Worm (Caenorhabditis elegans) whole organism, late embryonic: Measurements from ENCODE around the gene ifta-1.

Experiments used
- C08G9.2 ChIP-seq: sonication (generic microtip); optimal IDR thresholded peaks from 2 replicates; lab custom pipeline; 2016; ENCODE audit warnings: mild to moderate bottlenecking, missing genetic modification characterization, moderate library complexity, missing compliant biosample characterization
- K02D7.2 ChIP-seq: sonication (generic microtip); optimal IDR thresholded peaks from 2 replicates; lab custom pipeline; 2017; ENCODE audit warnings: mild to moderate bottlenecking, missing genetic modification characterization, missing compliant biosample characterization
- K09A11.1 ChIP-seq: sonication (generic microtip); optimal IDR thresholded peaks from 2 replicates; lab custom pipeline; 2017; ENCODE audit warnings: antibody characterized with exemption, mild to moderate bottlenecking, missing genetic modification characterization, missing compliant biosample characterization; ENCODE audit not compliant: insufficient read depth
- Y22D7AL.16 ChIP-seq: sonication (generic microtip); optimal IDR thresholded peaks from 2 replicates; lab custom pipeline; 2016; ENCODE audit warnings: missing genetic modification characterization, missing compliant biosample characterization
- ceh-19 ChIP-seq: fragments of 200-800 bp; sonication (Bioruptor generic); optimal IDR thresholded peaks from 2 replicates; lab custom pipeline; 2018; ENCODE audit warnings: mild to moderate bottlenecking, missing genetic modification characterization, missing compliant biosample characterization
- ceh-2 ChIP-seq: sonication (generic microtip); optimal IDR thresholded peaks from 2 replicates; lab custom pipeline; 2016; ENCODE audit warnings: missing genotype, missing genetic modification characterization, missing compliant biosample characterization
- ceh-22 ChIP-seq: sonication (generic microtip); optimal IDR thresholded peaks from 2 replicates; lab custom pipeline; 2017; ENCODE audit warnings: missing biosample characterization, missing genetic modification characterization
- ceh-24 ChIP-seq: sonication (generic microtip); optimal IDR thresholded peaks from 2 replicates; lab custom pipeline; 2016; ENCODE audit warnings: mild to moderate bottlenecking, missing genetic modification characterization, missing compliant biosample characterization
- ceh-30 ChIP-seq: fragments of 150-350 bp; optimal IDR thresholded peaks from 2 replicates; lab custom pipeline; 2014; ENCODE audit warnings: missing biosample characterization, missing genetic modification characterization
- ceh-31 ChIP-seq: sonication (generic microtip); optimal IDR thresholded peaks from 2 replicates; lab custom pipeline; 2016; ENCODE audit warnings: missing genetic modification characterization, missing compliant biosample characterization
- ceh-48 ChIP-seq: sonication (generic microtip); optimal IDR thresholded peaks from 2 replicates; lab custom pipeline; 2016; ENCODE audit warnings: missing genetic modification characterization, inconsistent platforms, missing compliant biosample characterization
- ceh-9 ChIP-seq: sonication (generic microtip); optimal IDR thresholded peaks from 2 replicates; lab custom pipeline; 2016; ENCODE audit warnings: mild to moderate bottlenecking, missing genetic modification characterization, inconsistent platforms, missing compliant biosample characterization
- che-1 ChIP-seq: sonication (generic microtip); optimal IDR thresholded peaks from 2 replicates; lab custom pipeline; 2016; ENCODE audit warnings: mild to moderate bottlenecking, missing genetic modification characterization, missing compliant biosample characterization
- elt-2 ChIP-seq: sonication (generic microtip); optimal IDR thresholded peaks from 2 replicates; lab custom pipeline; 2016; ENCODE audit warnings: missing genetic modification reagents, missing genetic modification characterization, missing compliant biosample characterization
- elt-4 ChIP-seq: sonication (generic microtip); optimal IDR thresholded peaks from 2 replicates; lab custom pipeline; 2016; ENCODE audit warnings: missing genetic modification characterization, missing compliant biosample characterization
- ets-4 ChIP-seq: sonication (generic microtip); optimal IDR thresholded peaks from 2 replicates; lab custom pipeline; 2016; ENCODE audit warnings: missing genetic modification characterization, missing compliant biosample characterization
- eyg-1 ChIP-seq: sonication (generic microtip); optimal IDR thresholded peaks from 2 replicates; lab custom pipeline; 2016; ENCODE audit warnings: missing genotype, missing genetic modification characterization, missing compliant biosample characterization
- fax-1 ChIP-seq: sonication (generic microtip); optimal IDR thresholded peaks from 2 replicates; lab custom pipeline; 2016; ENCODE audit warnings: missing genotype, missing genetic modification characterization, missing compliant biosample characterization
- fkh-10 ChIP-seq: fragments of 150-350 bp; optimal IDR thresholded peaks from 2 replicates; lab custom pipeline; 2014; ENCODE audit warnings: missing biosample characterization, missing genetic modification reagents, missing genetic modification characterization
- gmeb-2 ChIP-seq: sonication (generic microtip); optimal IDR thresholded peaks from 2 replicates; lab custom pipeline; 2016; ENCODE audit warnings: missing genetic modification characterization, inconsistent platforms, missing compliant biosample characterization
- hlh-15 ChIP-seq: sonication (generic microtip); optimal IDR thresholded peaks from 2 replicates; lab custom pipeline; 2016; ENCODE audit warnings: missing genetic modification characterization, missing compliant biosample characterization
- hlh-30 ChIP-seq: sonication (generic microtip); optimal IDR thresholded peaks from 2 replicates; lab custom pipeline; 2017; ENCODE audit warnings: antibody characterized with exemption, missing genetic modification characterization, missing compliant biosample characterization; ENCODE audit not compliant: insufficient read depth
- lim-6 ChIP-seq: sonication (generic microtip); optimal IDR thresholded peaks from 2 replicates; lab custom pipeline; 2016; ENCODE audit warnings: missing genetic modification characterization, missing compliant biosample characterization
- lin-11 ChIP-seq: fragments of 200-800 bp; sonication (Bioruptor generic); optimal IDR thresholded peaks from 2 replicates; lab custom pipeline; 2018; ENCODE audit warnings: mild to moderate bottlenecking, missing genetic modification characterization, missing compliant biosample characterization
- nfya-1 ChIP-seq: sonication (generic microtip); optimal IDR thresholded peaks from 2 replicates; lab custom pipeline; 2017; ENCODE audit warnings: missing genetic modification characterization, mild to moderate bottlenecking, missing compliant biosample characterization, antibody characterized with exemption, moderate library complexity
- nhr-11 ChIP-seq: fragments of 150-350 bp; optimal IDR thresholded peaks from 2 replicates; lab custom pipeline; 2014; ENCODE audit warnings: missing biosample characterization, missing genetic modification characterization
- nhr-232 ChIP-seq: sonication (generic microtip); optimal IDR thresholded peaks from 2 replicates; lab custom pipeline; 2016; ENCODE audit warnings: missing genetic modification characterization, missing compliant biosample characterization
- npax-4 ChIP-seq: sonication (generic microtip); optimal IDR thresholded peaks from 2 replicates; lab custom pipeline; 2016; ENCODE audit warnings: missing genetic modification characterization, missing compliant biosample characterization
- odd-2 ChIP-seq: sonication (generic microtip); optimal IDR thresholded peaks from 2 replicates; lab custom pipeline; 2017; ENCODE audit warnings: antibody characterized with exemption, mild to moderate bottlenecking, missing genetic modification characterization, missing compliant biosample characterization
- pag-3 ChIP-seq: sonication (generic microtip); optimal IDR thresholded peaks from 2 replicates; lab custom pipeline; 2016; ENCODE audit warnings: missing compliant biosample characterization, missing genetic modification characterization, borderline replicate concordance
- pat-9 ChIP-seq: fragments of 200-800 bp; sonication (Bioruptor generic); optimal IDR thresholded peaks from 2 replicates; lab custom pipeline; 2018; ENCODE audit warnings: mild to moderate bottlenecking, missing genetic modification characterization, moderate library complexity, missing compliant biosample characterization
- pha-2 ChIP-seq: sonication (generic microtip); optimal IDR thresholded peaks from 2 replicates; lab custom pipeline; 2017; ENCODE audit warnings: mild to moderate bottlenecking, missing genetic modification characterization, missing compliant biosample characterization
- pqm-1 ChIP-seq: sonication (generic microtip); optimal IDR thresholded peaks from 2 replicates; lab custom pipeline; 2016; ENCODE audit warnings: missing genetic modification characterization, missing compliant biosample characterization
- ref-2 ChIP-seq: sonication (generic microtip); optimal IDR thresholded peaks from 2 replicates; lab custom pipeline; 2016; ENCODE audit warnings: missing genetic modification characterization, missing compliant biosample characterization
- rnt-1 ChIP-seq: sonication (generic microtip); optimal IDR thresholded peaks from 2 replicates; lab custom pipeline; 2016; ENCODE audit warnings: missing genetic modification characterization, missing compliant biosample characterization
- sox-4 ChIP-seq: sonication (generic microtip); optimal IDR thresholded peaks from 2 replicates; lab custom pipeline; 2017; ENCODE audit warnings: mild to moderate bottlenecking, missing genetic modification characterization, inconsistent platforms, missing compliant biosample characterization
- tbx-2 ChIP-seq: sonication (generic microtip); optimal IDR thresholded peaks from 2 replicates; lab custom pipeline; 2016; ENCODE audit warnings: missing genetic modification characterization, missing compliant biosample characterization
- unc-3 ChIP-seq, 2 experiments: fragments of 200-800 bp in 1 of 2; sonication (Bioruptor generic) in 1 of 2; sonication (generic microtip) in 1 of 2; conservative IDR thresholded peaks in 1 of 2; optimal IDR thresholded peaks in 1 of 2; 2 replicates each; pipeline versions ENCODE4 v1.3.6 to Lab custom; 2016 to 2022; ENCODE audit warnings: missing compliant biosample characterization in 2 of 2, missing genetic modification characterization in 2 of 2, missing genetic modification reagents in 1 of 2
- unc-42 ChIP-seq: sonication (generic microtip); optimal IDR thresholded peaks from 2 replicates; lab custom pipeline; 2016; ENCODE audit warnings: missing genotype, missing genetic modification characterization, missing compliant biosample characterization
- ztf-16 ChIP-seq: sonication (generic microtip); optimal IDR thresholded peaks from 2 replicates; lab custom pipeline; 2017; ENCODE audit warnings: missing genetic modification characterization, missing compliant biosample characterization

ifta-1 gene

DNA sequence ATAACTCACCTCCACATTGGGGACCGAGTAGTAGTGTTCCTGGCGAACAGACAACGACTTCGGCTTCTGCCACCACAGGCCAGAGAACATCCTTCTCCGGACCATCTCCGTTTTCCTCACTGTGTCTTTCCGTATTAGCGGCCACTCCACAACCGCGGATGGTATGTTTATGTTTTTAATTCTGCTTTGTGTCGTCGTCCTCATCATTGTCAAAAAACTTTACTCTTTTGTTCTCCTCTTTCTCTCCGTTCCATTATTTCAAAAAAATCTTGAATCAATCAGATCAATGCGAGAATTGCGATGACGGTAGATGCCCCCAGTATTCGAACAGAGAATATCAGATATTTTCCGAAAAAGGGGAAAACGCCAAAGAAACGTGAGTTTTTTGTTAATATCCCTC lies 14.9 kb upstream of the ifta-1 start, which contains the start of gene mec-2:
TSS of gene mec-2 (plus strand) at position 301 of the 400 bp plus-strand sequence.
- TF ChIP-seq pat-9 (tag; lab: Kevin White, UChicago): no peak
- no peak for TF ChIP-seq odd-2 (tag; lab: Kevin White, UChicago)
- TF ChIP-seq eyg-1: no peak
- TF ChIP-seq tbx-2 (tag; lab: Kevin White, UChicago): no peak
- no peak for TF ChIP-seq sox-4
- no peak for TF ChIP-seq ceh-2 (tag; lab: Kevin White, UChicago)
- TF ChIP-seq ceh-9 (tag; lab: Kevin White, UChicago): no peak

DNA sequence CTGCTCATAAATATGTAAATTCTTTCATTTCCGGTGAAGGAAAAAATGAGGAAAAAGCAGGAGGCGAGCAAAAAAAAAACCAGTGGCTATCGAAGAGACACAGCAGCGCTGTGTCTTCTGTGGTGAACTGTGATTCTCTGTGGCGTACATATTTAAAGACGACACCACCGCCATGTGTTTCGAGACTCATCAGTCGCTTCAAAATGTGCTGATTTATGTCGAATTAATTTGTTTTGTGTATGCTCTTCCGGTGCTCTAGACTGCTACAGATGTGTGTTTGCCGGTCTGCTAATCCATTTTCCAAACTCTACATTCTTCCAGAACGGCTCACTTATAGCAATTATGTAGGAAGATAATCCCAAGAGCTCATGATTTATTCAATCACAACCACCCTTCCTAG lies 12.9 kb upstream of the ifta-1 start:
- TF ChIP-seq lin-11: no peak
- TF ChIP-seq ztf-16 (tag; lab: Kevin White, UChicago): no peak
- no peak for TF ChIP-seq elt-2 (tag; lab: Kevin White, UChicago)
- TF ChIP-seq unc-3 (GFP tag; conservative IDR thresholded peaks at IDR 0.05; lab: Robert Waterston, UW): no peak
- no peak for TF ChIP-seq unc-3 (tag; optimal IDR thresholded peaks at IDR 0.05; lab: Kevin White, UChicago)
- no peak for TF ChIP-seq pqm-1 (tag; lab: Kevin White, UChicago)
- no peak for TF ChIP-seq nhr-232 (tag; lab: Kevin White, UChicago)
- TF ChIP-seq ceh-2 (tag; lab: Kevin White, UChicago): no peak
- no peak for TF ChIP-seq hlh-30 (tag; lab: Kevin White, UChicago)
- no peak for TF ChIP-seq ceh-30
- TF ChIP-seq K02D7.2 (tag; lab: Kevin White, UChicago): no peak
- TF ChIP-seq gmeb-2 (tag; lab: Kevin White, UChicago): no peak
- no peak for TF ChIP-seq fax-1
- TF ChIP-seq sox-4: no peak
- TF ChIP-seq ets-4 (tag; lab: Kevin White, UChicago): no peak
- no peak for TF ChIP-seq K09A11.1 (tag; lab: Kevin White, UChicago)
- TF ChIP-seq hlh-15 (tag; lab: Kevin White, UChicago): no peak
- TF ChIP-seq ceh-22 (tag; lab: Kevin White, UChicago): no peak
- TF ChIP-seq ceh-24 (tag; lab: Kevin White, UChicago): no peak
- no peak for TF ChIP-seq ceh-9 (tag; lab: Kevin White, UChicago)

DNA sequence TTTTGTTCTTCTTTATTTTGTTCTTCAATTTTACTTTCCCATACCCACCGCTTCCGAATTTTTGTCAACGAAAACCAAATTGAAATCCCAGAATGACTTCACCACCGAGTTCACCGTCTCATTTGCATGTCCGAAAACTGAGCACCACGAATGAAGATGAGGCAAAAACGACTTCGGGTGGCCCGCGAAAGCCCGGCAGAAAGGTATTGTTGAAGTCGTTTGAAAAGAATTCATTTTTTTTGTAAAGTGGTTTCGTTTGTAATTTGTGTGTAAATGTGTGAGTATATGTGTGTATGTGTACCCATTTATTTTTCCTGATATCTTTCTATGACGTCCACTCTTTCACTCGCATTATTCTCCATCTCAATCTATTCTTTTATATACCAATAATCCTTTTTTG lies 5.4 kb upstream of the ifta-1 start, which contains the start of gene C38C5.1:
TSS of gene C38C5.1 (plus strand) at position 90 of the 400 bp plus-strand sequence.
- TF ChIP-seq pha-2 (tag; lab: Kevin White, UChicago) (no peak), sox-4 (no peak), npax-4 (tag; lab: Kevin White, UChicago) (no peak), ets-4 (tag; lab: Kevin White, UChicago) (no peak), ref-2 (tag; lab: Kevin White, UChicago) (no peak), che-1 (tag; lab: Kevin White, UChicago) (no peak), ceh-31 (tag; lab: Kevin White, UChicago) (no peak), Y22D7AL.16 (tag; lab: Kevin White, UChicago) (no peak), unc-42 (tag; lab: Kevin White, UChicago) (no peak), pag-3 (tag; lab: Kevin White, UChicago) (no peak), hlh-15 (tag; lab: Kevin White, UChicago) (no peak)

DNA sequence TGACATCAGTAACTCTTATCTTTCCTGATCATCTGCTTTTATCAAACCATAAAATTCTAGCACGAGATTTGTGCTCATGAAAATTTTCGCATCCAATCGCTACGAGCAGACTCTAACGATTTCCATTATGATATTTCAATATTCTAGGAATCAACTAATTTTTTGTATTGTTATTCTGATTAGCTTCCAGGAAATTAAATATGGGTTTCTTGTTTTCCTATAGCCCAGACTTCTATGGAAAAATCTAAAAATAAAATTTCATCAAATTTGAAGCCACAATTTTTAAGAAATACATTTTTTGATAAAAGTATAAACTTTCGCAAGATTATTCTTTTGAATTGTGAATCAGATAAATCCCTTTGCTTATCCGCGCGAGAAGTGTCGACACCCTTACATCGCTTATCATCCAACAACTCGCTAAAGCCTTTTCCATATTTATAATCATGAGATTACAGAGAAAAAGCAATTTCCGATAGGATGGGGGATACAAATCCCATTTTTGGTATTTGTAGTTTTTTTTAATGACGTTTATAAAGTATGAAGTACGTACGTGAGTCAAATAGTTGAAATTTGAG lies 2.6 kb upstream of the ifta-1 start:
- TF ChIP-seq pat-9 (tag; lab: Kevin White, UChicago): no peak
- TF ChIP-seq rnt-1 (tag; lab: Kevin White, UChicago): no peak
- TF ChIP-seq elt-4 (tag; lab: Kevin White, UChicago): no peak

DNA sequence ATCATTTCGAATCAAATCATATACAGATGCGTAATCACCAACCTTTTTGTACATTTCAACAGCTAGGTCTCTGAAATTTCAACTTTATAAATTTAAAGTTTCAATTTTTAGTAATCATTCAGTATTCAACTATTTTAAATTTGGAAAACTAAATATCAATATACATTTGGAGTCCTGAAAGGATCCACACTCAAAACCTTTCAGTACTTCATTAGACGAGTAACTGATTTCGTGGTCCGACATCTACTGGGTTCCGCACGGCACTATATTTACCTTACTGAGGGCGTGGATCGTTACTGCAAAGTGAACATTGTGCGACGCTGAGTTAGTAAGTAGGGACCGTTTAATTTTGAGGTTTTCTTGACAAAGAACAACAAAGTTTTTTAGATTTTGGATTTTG lies 4.7 kb downstream of the ifta-1 start:
- no peak for TF ChIP-seq nfya-1
- no peak for TF ChIP-seq fkh-10 (GFP tag; lab: Kevin White, UChicago)
- TF ChIP-seq ets-4 (tag; lab: Kevin White, UChicago): no peak
- TF ChIP-seq lim-6: no peak
- no peak for TF ChIP-seq nhr-11 (tag; lab: Kevin White, UChicago)
- no peak for TF ChIP-seq unc-3 (GFP tag; conservative IDR thresholded peaks at IDR 0.05; lab: Robert Waterston, UW)
- TF ChIP-seq unc-3 (tag; optimal IDR thresholded peaks at IDR 0.05; lab: Kevin White, UChicago): no peak
- no peak for TF ChIP-seq ceh-19
- no peak for TF ChIP-seq sox-4
- no peak for TF ChIP-seq C08G9.2
- TF ChIP-seq ceh-9 (tag; lab: Kevin White, UChicago): no peak
- TF ChIP-seq pag-3 (tag; lab: Kevin White, UChicago): no peak
- TF ChIP-seq ceh-48 (tag; lab: Kevin White, UChicago): no peak
